Worm (Caenorhabditis elegans): ENCODE data around the gene F16G10.1.

DNA sequence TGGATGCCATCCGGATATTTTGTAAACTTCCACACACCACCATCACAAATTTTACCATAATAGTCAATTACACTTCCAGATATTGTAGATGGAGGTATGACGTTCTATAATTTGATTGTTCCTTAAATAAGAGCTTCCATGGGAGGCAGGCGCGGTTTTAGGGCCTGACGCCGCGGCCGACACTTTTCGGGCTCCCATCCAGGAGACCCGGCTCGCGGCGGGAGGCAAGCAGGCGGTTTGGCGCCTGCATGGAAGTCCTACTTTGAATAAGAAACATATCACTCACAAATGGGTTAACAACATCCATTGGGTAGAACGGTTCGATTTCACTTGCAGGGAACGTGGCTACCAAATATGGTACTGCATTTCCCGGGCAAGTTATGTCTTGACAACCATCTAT lies 24.4 kb upstream of the F16G10.1 start:
- TF ChIP-seq mes-4 (tag; optimal IDR thresholded peaks at IDR 0.05) (no peak), xnd-1 (tag; optimal IDR thresholded peaks at IDR 0.05) (no peak), mxl-1 (tag; optimal IDR thresholded peaks at IDR 0.05) (no peak), efl-1 (GFP tag; optimal IDR thresholded peaks at IDR 0.05) (no peak), him-1 (tag; optimal IDR thresholded peaks at IDR 0.05) (no peak), aptf-3 (GFP tag; IDR thresholded peaks at IDR 0.05) (no peak), rec-8 (tag; optimal IDR thresholded peaks at IDR 0.05) (no peak), unc-62 (GFP tag; optimal IDR thresholded peaks at IDR 0.05) (no peak), nfya-1 (tag; optimal IDR thresholded peaks at IDR 0.05; ENCODE audit: borderline replicate concordance, insufficient read depth) (no peak), ama-1 (optimal IDR thresholded peaks at IDR 0.05) (no peak), ama-1 (GFP tag; optimal IDR thresholded peaks at IDR 0.05) (no peak), ets-4 (GFP tag; optimal IDR thresholded peaks at IDR 0.05) (no peak)
